Fruit fly (Drosophila melanogaster): ENCODE data around the gene CG17361.

Gene CG17361

dm6 chr3L:13964635-13965501 is 32.1 kb upstream of the CG17361 start, which contains the start of the genes Meics, Nxf3 and ssp2 (continued):
- no peak for TF ChIP-seq CG18476 (GFP tag; optimal IDR thresholded peaks at IDR 0.05)
- TF ChIP-seq CG10147 (GFP tag; optimal IDR thresholded peaks at IDR 0.05) = no peak
- TF ChIP-seq trh (GFP tag; optimal IDR thresholded peaks at IDR 0.05) = no peak
- TF ChIP-seq CG16813 (GFP tag; IDR thresholded peaks at IDR 0.05; ENCODE audit: partially characterized antibody) = peak; percentile 78
- TF ChIP-seq ems (GFP tag; optimal IDR thresholded peaks at IDR 0.05) = no peak
- TF ChIP-seq CG15479 (GFP tag; optimal IDR thresholded peaks at IDR 0.05) = no peak
- no peak for TF ChIP-seq Dfd (GFP tag; optimal IDR thresholded peaks at IDR 0.05)
- TF ChIP-seq CG15601 (tag; optimal IDR thresholded peaks at IDR 0.05) = peak; percentile 36
- peak; percentile 60; the same call in 2 of the 3 replicates for TF ChIP-seq ken (GFP tag; IDR thresholded peaks at IDR 0.05)
- peak; percentile 59 for TF ChIP-seq phol (tag; optimal IDR thresholded peaks at IDR 0.05)
- TF ChIP-seq Dek (tag; optimal IDR thresholded peaks at IDR 0.05) = peak; percentile 26
- peak; percentile 41; the same call in 1 of the 3 replicates for TF ChIP-seq CG34224 (GFP tag; IDR thresholded peaks at IDR 0.05; ENCODE audit: partially characterized antibody)
- TF ChIP-seq slou (GFP tag; optimal IDR thresholded peaks at IDR 0.05) = no peak
- peak; percentile 20 for TF ChIP-seq CG8944 (GFP tag; optimal IDR thresholded peaks at IDR 0.05)
- no peak for TF ChIP-seq CG7372 (GFP tag; IDR thresholded peaks at IDR 0.05)
- TF ChIP-seq sc (optimal IDR thresholded peaks at IDR 0.05) = no peak
- TF ChIP-seq sc (GFP tag; optimal IDR thresholded peaks at IDR 0.05) = peak; percentile 7
- TF ChIP-seq onecut (GFP tag; IDR thresholded peaks at IDR 0.05) = no peak
- TF ChIP-seq psq (GFP tag; optimal IDR thresholded peaks at IDR 0.05) = no peak
- TF ChIP-seq Dp (GFP tag; optimal IDR thresholded peaks at IDR 0.05) = peak; percentile 40
- TF ChIP-seq odd (GFP tag; optimal IDR thresholded peaks at IDR 0.05) = no peak
- peak; percentile 5 for TF ChIP-seq yki (optimal IDR thresholded peaks at IDR 0.05)
- TF ChIP-seq Fer2 (tag; optimal IDR thresholded peaks at IDR 0.05) = no peak
- TF ChIP-seq CG13287 (GFP tag; IDR thresholded peaks at IDR 0.05; ENCODE audit: partially characterized antibody) = peak; percentile 59
- peak; percentile 48; the same call in 1 of the 2 replicates for TF ChIP-seq unc-4 (GFP tag; IDR thresholded peaks at IDR 0.05; ENCODE audit: partially characterized antibody)
- peak; percentile 50 for TF ChIP-seq CG18262 (tag; optimal IDR thresholded peaks at IDR 0.05)
- peak; percentile 17 for TF ChIP-seq CG8924 (tag; optimal IDR thresholded peaks at IDR 0.05)
- TF ChIP-seq Bteb2 (GFP tag; optimal IDR thresholded peaks at IDR 0.05) = no peak
- no peak for TF ChIP-seq eve (GFP tag; optimal IDR thresholded peaks at IDR 0.05)
- TF ChIP-seq org-1 (GFP tag; optimal IDR thresholded peaks at IDR 0.05) = no peak
- TF ChIP-seq Dip3 (GFP tag; optimal IDR thresholded peaks at IDR 0.05) = peak; percentile 10
- TF ChIP-seq bbx (GFP tag; IDR thresholded peaks at IDR 0.05; ENCODE audit: partially characterized antibody) = peak; percentile 78
- TF ChIP-seq H15 (GFP tag; IDR thresholded peaks at IDR 0.05) = no peak
- peak; percentile 21; the same call in 1 of the 2 replicates for TF ChIP-seq CG17328 (GFP tag; IDR thresholded peaks at IDR 0.05)
- TF ChIP-seq CG18619 (GFP tag; optimal IDR thresholded peaks at IDR 0.05) = peak; percentile 11
- peak; percentile 33 for TF ChIP-seq Abd-B (GFP tag; optimal IDR thresholded peaks at IDR 0.05)
- TF ChIP-seq chm (GFP tag; IDR thresholded peaks at IDR 0.05) = peak; percentile 63
- peak; percentile 38 for TF ChIP-seq tin (GFP tag; optimal IDR thresholded peaks at IDR 0.05)
- TF ChIP-seq Ets65A (GFP tag) = peak; percentile 96
- TF ChIP-seq unpg (GFP tag; optimal IDR thresholded peaks at IDR 0.05) = no peak
- TF ChIP-seq tna (GFP tag; IDR thresholded peaks at IDR 0.05; ENCODE audit: partially characterized antibody) = peak; percentile 25; the same call in 1 of the 2 replicates
- peak; percentile 98 for TF ChIP-seq CG3995 (GFP tag; optimal IDR thresholded peaks at IDR 0.05)
- no peak for TF ChIP-seq slp2 (GFP tag; optimal IDR thresholded peaks at IDR 0.05)
- TF ChIP-seq pb (GFP tag; optimal IDR thresholded peaks at IDR 0.05) = no peak
- peak; percentile 20 for TF ChIP-seq CG8290 (GFP tag; optimal IDR thresholded peaks at IDR 0.05)
- TF ChIP-seq CG8290 (tag; optimal IDR thresholded peaks at IDR 0.05) = peak in 1 of 2 experiments; percentile 62
- peak; percentile 69 for TF ChIP-seq CG42726 (GFP tag; IDR thresholded peaks at IDR 0.05; ENCODE audit: partially characterized antibody)
- TF ChIP-seq lov (optimal IDR thresholded peaks at IDR 0.05) = no peak
- TF ChIP-seq lov (GFP tag; IDR thresholded peaks at IDR 0.05) = 0 out of 3 replicates have a peak, but pooled peaks have one; percentile 38
- TF ChIP-seq oc (tag; optimal IDR thresholded peaks at IDR 0.05) = no peak
